Worm (Caenorhabditis elegans) whole organism, young adult: ENCODE measurements around the gene bca-1.
A peak's percentile ranks its signal among the peaks of the same experiment; 100 is the strongest.

ENCODE experiments used
- B0035.1 ChIP-seq: sonication (generic microtip); optimal IDR thresholded peaks from 2 replicates; lab custom pipeline; 2016; ENCODE audit warnings: missing genetic modification characterization, mild to moderate bottlenecking, missing compliant biosample characterization, missing genotype, missing genetic modification reagents
- B0261.1 ChIP-seq: sonication (generic microtip); optimal IDR thresholded peaks from 2 replicates; lab custom pipeline; 2016; ENCODE audit warnings: mild to moderate bottlenecking, missing genetic modification characterization, moderate library complexity, missing compliant biosample characterization
- B0336.3 ChIP-seq: fragments of 200-800 bp; sonication (Bioruptor generic); IDR thresholded peaks from 2 replicates; pipeline ENCODE4 v1.3.6; 2022; ENCODE audit warnings: missing genetic modification characterization, missing compliant biosample characterization
- C06A6.2 ChIP-seq: fragments of 200-800 bp; sonication (Bioruptor generic); conservative IDR thresholded peaks from 2 replicates; pipeline ENCODE4 v1.3.6; 2022; ENCODE audit warnings: missing genetic modification characterization, missing compliant biosample characterization
- D2030.7 ChIP-seq: fragments of 200-800 bp; sonication (Bioruptor generic); IDR thresholded peaks from 2 replicates; pipeline ENCODE4 v1.3.6; 2022; ENCODE audit warnings: missing genetic modification reagents, missing genetic modification characterization, missing compliant biosample characterization
- F52B5.7 ChIP-seq: sonication (generic microtip); optimal IDR thresholded peaks from 2 replicates; lab custom pipeline; 2016; ENCODE audit warnings: mild to moderate bottlenecking, missing genetic modification characterization, missing compliant biosample characterization
- F57A8.1 ChIP-seq: fragments of 200-800 bp; sonication (Bioruptor generic); optimal IDR thresholded peaks from 2 replicates; lab custom pipeline; 2018; ENCODE audit warnings: mild to moderate bottlenecking, missing genetic modification characterization, moderate library complexity, missing compliant biosample characterization
- Y53F4B.3 ChIP-seq: fragments of 200-800 bp; sonication (Bioruptor generic); IDR thresholded peaks from 2 replicates; pipeline ENCODE4 v1.3.6; 2022; ENCODE audit warnings: missing genetic modification reagents, missing genetic modification characterization, missing compliant biosample characterization
- Y95B8A.8 ChIP-seq: fragments of 200-800 bp; sonication (Bioruptor generic); IDR thresholded peaks from 2 replicates; pipeline ENCODE4 v1.3.6; 2022; ENCODE audit warnings: missing genetic modification reagents, missing genetic modification characterization, missing compliant biosample characterization
- ama-1 ChIP-seq, 3 experiments: fragments of 150-350 bp in 1 of 3; sonication (generic microtip) in 2 of 3; optimal IDR thresholded peaks; 2 replicates each; lab custom pipeline; 2014 to 2018; ENCODE audit warnings: missing biosample characterization in 2 of 3, missing genetic modification characterization in 2 of 3, missing genetic modification reagents in 2 of 3
- athp-1 ChIP-seq: sonication (generic microtip); optimal IDR thresholded peaks from 2 replicates; lab custom pipeline; 2017; ENCODE audit warnings: mild to moderate bottlenecking, missing genetic modification characterization, missing compliant biosample characterization
- attf-3 ChIP-seq: fragments of 200-800 bp; sonication (Bioruptor generic); conservative IDR thresholded peaks from 2 replicates; pipeline ENCODE4 v1.3.6; 2022; ENCODE audit warnings: missing genetic modification reagents, missing genetic modification characterization, missing compliant biosample characterization
- ccch-3 ChIP-seq: fragments of 200-800 bp; sonication (Bioruptor generic); optimal IDR thresholded peaks from 2 replicates; lab custom pipeline; 2018; ENCODE audit warnings: mild to moderate bottlenecking, missing genetic modification characterization, missing compliant biosample characterization
- die-1 ChIP-seq: sonication (generic microtip); optimal IDR thresholded peaks from 2 replicates; lab custom pipeline; 2016; ENCODE audit warnings: missing genotype, mild to moderate bottlenecking, missing genetic modification characterization, missing compliant biosample characterization
- egrh-3 ChIP-seq: fragments of 200-800 bp; sonication (Bioruptor generic); IDR thresholded peaks from 2 replicates; pipeline ENCODE4 v1.3.6; 2022; ENCODE audit warnings: missing genetic modification reagents, missing genetic modification characterization, missing compliant biosample characterization
- fkh-3 ChIP-seq: sonication (generic microtip); optimal IDR thresholded peaks from 2 replicates; lab custom pipeline; 2016; ENCODE audit warnings: mild to moderate bottlenecking, missing genetic modification characterization, missing compliant biosample characterization
- hsf-1 ChIP-seq: fragments of 200-800 bp; sonication (Bioruptor generic); IDR thresholded peaks from 2 replicates; pipeline ENCODE4 v1.3.6; 2022; ENCODE audit warnings: missing genetic modification reagents, missing genetic modification characterization, missing compliant biosample characterization
- lag-1 ChIP-seq: fragments of 200-800 bp; sonication (Bioruptor generic); IDR thresholded peaks from 2 replicates; pipeline ENCODE4 v1.3.6; 2022; ENCODE audit warnings: missing genetic modification reagents, missing genetic modification characterization, missing compliant biosample characterization
- madf-10 ChIP-seq: sonication (generic microtip); optimal IDR thresholded peaks from 2 replicates; lab custom pipeline; 2016; ENCODE audit warnings: mild to moderate bottlenecking, missing genetic modification characterization, missing compliant biosample characterization
- nfya-2 ChIP-seq: fragments of 200-800 bp; sonication (Bioruptor generic); IDR thresholded peaks from 2 replicates; pipeline ENCODE4 v1.3.6; 2022; ENCODE audit warnings: missing genetic modification reagents, missing genetic modification characterization, missing compliant biosample characterization
- nhr-179 ChIP-seq: sonication (generic microtip); optimal IDR thresholded peaks from 2 replicates; lab custom pipeline; 2016; ENCODE audit warnings: mild to moderate bottlenecking, missing genetic modification characterization, missing compliant biosample characterization
- nhr-80 ChIP-seq: sonication (generic microtip); optimal IDR thresholded peaks from 2 replicates; lab custom pipeline; 2016; ENCODE audit warnings: missing genetic modification characterization, missing compliant biosample characterization
- repo-1 ChIP-seq: sonication (generic microtip); optimal IDR thresholded peaks from 2 replicates; lab custom pipeline; 2017; ENCODE audit warnings: mild to moderate bottlenecking, missing genetic modification characterization, missing compliant biosample characterization
- sdz-38 ChIP-seq: sonication (generic microtip); optimal IDR thresholded peaks from 2 replicates; lab custom pipeline; 2016; ENCODE audit warnings: missing genotype, missing genetic modification characterization, missing compliant biosample characterization
- snpc-3.4 ChIP-seq: sonication (generic microtip); optimal IDR thresholded peaks from 2 replicates; lab custom pipeline; 2017; ENCODE audit warnings: missing genetic modification characterization, mild to moderate bottlenecking, missing compliant biosample characterization, antibody characterized with exemption, moderate library complexity, missing genotype, missing genetic modification reagents
- somi-1 ChIP-seq: fragments of 200-800 bp; sonication (Bioruptor generic); optimal IDR thresholded peaks from 2 replicates; lab custom pipeline; 2018; ENCODE audit warnings: mild to moderate bottlenecking, missing genetic modification characterization, missing compliant biosample characterization
- unc-130 ChIP-seq: sonication (generic microtip); optimal IDR thresholded peaks from 2 replicates; lab custom pipeline; 2016; ENCODE audit warnings: missing genetic modification reagents, missing genetic modification characterization, missing compliant biosample characterization
- xnd-1 ChIP-seq: sonication (generic microtip); optimal IDR thresholded peaks from 2 replicates; lab custom pipeline; 2016; ENCODE audit warnings: missing genotype, missing genetic modification reagents, missing genetic modification characterization, missing compliant biosample characterization
- zfh-2 ChIP-seq: fragments of 200-800 bp; sonication (Bioruptor generic); conservative IDR thresholded peaks from 2 replicates; pipeline ENCODE4 v1.3.6; 2022; ENCODE audit warnings: missing genetic modification reagents, missing genetic modification characterization, missing compliant biosample characterization
- ztf-22 ChIP-seq: fragments of 200-800 bp; sonication (Bioruptor generic); optimal IDR thresholded peaks from 2 replicates; lab custom pipeline; 2018; ENCODE audit warnings: mild to moderate bottlenecking, missing genetic modification characterization, moderate library complexity, missing compliant biosample characterization
- ztf-25 ChIP-seq: fragments of 200-800 bp; sonication (Bioruptor generic); IDR thresholded peaks from 2 replicates; pipeline ENCODE4 v1.3.6; 2022; ENCODE audit warnings: missing genetic modification reagents, missing genetic modification characterization, missing compliant biosample characterization
- ztf-26 ChIP-seq: sonication (generic microtip); optimal IDR thresholded peaks from 2 replicates; lab custom pipeline; 2017; ENCODE audit warnings: missing genetic modification characterization, missing compliant biosample characterization

The bca-1 gene

ce11 chrX:6175829-6176228 lies 28.7 kb downstream of the bca-1 start, which contains the start of gene T25B2.3 (continued):
- TF ChIP-seq egrh-3 (GFP tag; lab: Robert Waterston, UW), result no peak
- TF ChIP-seq somi-1, result no peak
- TF ChIP-seq athp-1 (tag; lab: Kevin White, UChicago), result no peak
- no peak for TF ChIP-seq Y53F4B.3 (GFP tag; lab: Robert Waterston, UW)
- no peak for TF ChIP-seq ztf-25 (GFP tag; lab: Robert Waterston, UW)

- TF ChIP-seq C06A6.2, result no peak
- no peak for TF ChIP-seq xnd-1
- no peak for TF ChIP-seq B0261.1 (tag; lab: Kevin White, UChicago)
- no peak for TF ChIP-seq B0336.3 (GFP tag; lab: Robert Waterston, UW)
- no peak for TF ChIP-seq nfya-2 (GFP tag; lab: Robert Waterston, UW)
- TF ChIP-seq fkh-3 (tag; lab: Kevin White, UChicago), result no peak
- no peak for TF ChIP-seq sdz-38 (tag; lab: Kevin White, UChicago)
- TF ChIP-seq unc-130 (GFP tag; lab: Kevin White, UChicago), result no peak
- TF ChIP-seq snpc-3.4 (tag; lab: Kevin White, UChicago), result no peak
- TF ChIP-seq ztf-25 (GFP tag; lab: Robert Waterston, UW), result no peak
- no peak for TF ChIP-seq attf-3 (GFP tag; lab: Robert Waterston, UW)
- TF ChIP-seq ccch-3 (GFP tag; lab: Kevin White, UChicago), result no peak
These were observed 30.9 kb downstream of the bca-1 start, which contains the start of gene T25B2.1 for ce11 chrX:6173656-6174055. TSS of gene T25B2.1 (plus strand) at chrX:6173956.

- TF ChIP-seq B0035.1 (tag; lab: Kevin White, UChicago), result no peak
- TF ChIP-seq nhr-80 (tag; lab: Kevin White, UChicago), result peak; percentile 80
These were observed 35.3 kb downstream of the bca-1 start, which contains the start of gene T25B2.2 for ce11 chrX:6169252-6169651. TSS of gene T25B2.2 (plus strand) at chrX:6169643.

- TF ChIP-seq nhr-80 (tag; lab: Kevin White, UChicago), result peak; percentile 30
- no peak for TF ChIP-seq die-1 (tag; lab: Kevin White, UChicago)
- TF ChIP-seq, all 124 proteins: peak for 1
These were observed 37.2 kb downstream of the bca-1 start for ce11 chrX:6167376-6167775.

- TF ChIP-seq egrh-3 (GFP tag; lab: Robert Waterston, UW) (peak; percentile 27; the same call in 1 of the 2 replicates), F57A8.1 (GFP tag; lab: Kevin White, UChicago) (no peak), F52B5.7 (no peak), zfh-2 (GFP tag; lab: Robert Waterston, UW) (peak; percentile 72)
These were observed 42.5 kb downstream of the bca-1 start for ce11 chrX:6162037-6162436.

- TF ChIP-seq hsf-1 (GFP tag; lab: Robert Waterston, UW) (no peak), fkh-3 (tag; lab: Kevin White, UChicago) (no peak), ztf-26 (tag; lab: Kevin White, UChicago) (no peak), ztf-22 (GFP tag; lab: Kevin White, UChicago) (no peak), madf-10 (tag; lab: Kevin White, UChicago) (no peak), lag-1 (GFP tag; lab: Robert Waterston, UW) (no peak), Y95B8A.8 (GFP tag; lab: Robert Waterston, UW) (no peak), nhr-179 (no peak), D2030.7 (GFP tag; lab: Robert Waterston, UW) (no peak), ama-1 (optimal IDR thresholded peaks at IDR 0.05; lab: Kevin White, UChicago) (no peak), ama-1 (GFP tag; optimal IDR thresholded peaks at IDR 0.05; lab: Kevin White, UChicago) (no peak), ccch-3 (GFP tag; lab: Kevin White, UChicago) (no peak), repo-1 (tag; lab: Kevin White, UChicago) (no peak)
- TF ChIP-seq, all 124 proteins: peak for 0
These were observed 44.1 kb downstream of the bca-1 start, which contains the start of gene odd-2 for ce11 chrX:6160427-6160826. TSS of gene odd-2 (minus strand) at chrX:6160527.
